Worm (Caenorhabditis elegans) whole organism, young adult: ENCODE measurements around the gene str-118.
A peak's percentile ranks its signal among the peaks of the same experiment; 100 is the strongest.

Experiments
- bed-1 ChIP-seq: fragments of 200-800 bp; sonication (Bioruptor generic); IDR thresholded peaks from 2 replicates; pipeline ENCODE4 v1.3.6; 2022; ENCODE audit warnings: missing genetic modification reagents, missing genetic modification characterization, missing compliant biosample characterization
- fkh-3 ChIP-seq: sonication (generic microtip); optimal IDR thresholded peaks from 2 replicates; lab custom pipeline; 2016; ENCODE audit warnings: mild to moderate bottlenecking, missing genetic modification characterization, missing compliant biosample characterization
- let-526 ChIP-seq: fragments of 200-800 bp; sonication (Bioruptor generic); IDR thresholded peaks from 2 replicates; pipeline ENCODE4 v1.3.6; 2022; ENCODE audit warnings: missing genetic modification reagents, missing genetic modification characterization, missing compliant biosample characterization

DNA sequence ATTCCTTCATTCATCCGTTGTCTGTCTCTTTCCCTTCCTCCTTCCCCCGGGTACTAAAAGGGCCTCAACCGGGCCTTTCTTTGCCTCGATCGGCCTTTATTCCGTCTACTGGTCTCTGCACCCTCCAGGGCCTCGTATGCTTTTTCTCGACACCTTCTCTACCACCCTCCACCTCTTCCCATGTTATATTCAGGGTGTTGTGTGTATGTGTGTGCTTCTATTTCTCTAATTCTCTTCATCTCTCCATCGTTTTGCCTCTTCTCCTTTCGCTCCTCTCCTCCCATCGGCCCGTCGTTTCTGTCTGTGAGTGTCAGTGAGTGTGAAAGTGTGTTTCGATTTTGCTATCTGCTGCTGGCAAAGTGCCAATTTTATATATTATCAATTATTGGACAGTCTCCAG is 12.1 kb upstream of the str-118 start:
- TF ChIP-seq let-526 (GFP tag; lab: Robert Waterston, UW) = 0 out of 2 replicates have a peak, but pooled peaks have one; percentile 65
- no peak for TF ChIP-seq bed-1
- no peak for TF ChIP-seq fkh-3 (tag; lab: Kevin White, UChicago)
